Worm (Caenorhabditis elegans): ENCODE measurements around the gene Y37E11B.7.

ce11 chrIV:3647551-3647950, 47.6 kb upstream of the Y37E11B.7 start:
- TF ChIP-seq ztf-23 (GFP tag; IDR thresholded peaks at IDR 0.05), result no peak
- no peak for TF ChIP-seq med-1 (GFP tag; optimal IDR thresholded peaks at IDR 0.05; ENCODE audit: insufficient read depth)
- no peak for TF ChIP-seq tab-1 (GFP tag; IDR thresholded peaks at IDR 0.05)
- no peak for TF ChIP-seq cog-1 (tag; optimal IDR thresholded peaks at IDR 0.05)
- no peak for TF ChIP-seq flt-1 (GFP tag; IDR thresholded peaks at IDR 0.05)
- TF ChIP-seq T22C8.4 (GFP tag; IDR thresholded peaks at IDR 0.05), result no peak
- TF ChIP-seq klf-2 (GFP tag; conservative IDR thresholded peaks at IDR 0.05), result no peak
- TF ChIP-seq ref-1 (GFP tag; conservative IDR thresholded peaks at IDR 0.05), result no peak
- no peak for TF ChIP-seq ztf-29 (GFP tag; IDR thresholded peaks at IDR 0.05)
